Fruit fly (Drosophila melanogaster) whole organism, pupa: ENCODE results near the gene ND-75.

Source experiments
- CG13204 ChIP-seq: fragments of 200-800 bp; sonication (Bioruptor generic); optimal IDR thresholded peaks from 2 replicates; lab custom pipeline; 2018; ENCODE audit warnings: missing biosample characterization, mild to moderate bottlenecking, missing genetic modification characterization, moderate library complexity
- CG34367 ChIP-seq: fragments of 200-800 bp; sonication (Bioruptor generic); optimal IDR thresholded peaks from 2 replicates; lab custom pipeline; 2018; ENCODE audit warnings: missing biosample characterization, mild to moderate bottlenecking, missing genetic modification characterization
- Pif1B ChIP-seq: fragments of 200-800 bp; sonication (Bioruptor generic); optimal IDR thresholded peaks from 3 replicates; lab custom pipeline; 2016; ENCODE audit warnings: missing biosample characterization, missing genetic modification characterization

DNA sequence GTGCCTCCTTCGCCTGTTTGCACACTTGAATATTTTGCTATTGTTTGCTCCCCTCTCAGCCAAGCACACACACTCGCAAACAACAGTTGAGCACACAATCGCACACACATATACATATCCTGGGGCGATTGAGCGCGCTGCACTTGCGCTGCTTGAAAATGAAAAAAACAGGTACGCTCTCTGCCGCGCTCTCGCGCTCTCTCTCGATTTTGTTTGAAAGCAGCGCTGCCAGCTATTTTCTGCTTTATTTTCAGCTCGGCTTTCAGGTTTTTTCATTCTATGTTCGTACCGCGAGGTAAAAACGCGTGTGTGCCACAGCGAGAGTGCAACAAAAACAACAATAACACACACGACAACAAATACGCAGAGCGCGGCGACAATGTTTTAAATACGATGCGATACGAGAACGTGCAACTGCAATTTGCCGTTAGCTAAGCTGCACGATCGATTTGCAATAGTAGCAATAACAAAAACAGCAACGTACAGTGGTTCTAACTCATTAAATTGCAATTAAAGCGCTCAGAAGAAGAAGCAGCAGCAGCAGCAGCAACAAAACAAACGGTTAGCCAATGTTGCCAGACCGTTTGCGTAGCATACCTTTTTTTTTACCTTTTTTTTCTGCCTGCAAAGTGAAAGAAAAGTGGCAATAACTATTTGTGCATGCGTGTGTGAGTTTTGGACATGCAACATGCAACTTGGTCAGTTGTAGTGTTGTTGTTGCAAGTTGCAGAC lies 35.5 kb downstream of the ND-75 start:
- no peak for TF ChIP-seq CG34367
- no peak for TF ChIP-seq Pif1B (GFP tag; lab: Kevin White, UChicago)
- no peak for TF ChIP-seq CG13204 (GFP tag; lab: Kevin White, UChicago)
